Worm (Caenorhabditis elegans) whole organism, L2 larva: ENCODE measurements around the gene inx-10.

Experiments
- alr-1 ChIP-seq: fragments of 150-350 bp; optimal IDR thresholded peaks from 2 replicates; lab custom pipeline; 2014; ENCODE audit warnings: missing biosample characterization, missing genetic modification characterization
- elt-3 ChIP-seq: sonication (generic microtip); optimal IDR thresholded peaks from 2 replicates; lab custom pipeline; 2017; ENCODE audit warnings: missing biosample characterization, missing genetic modification characterization
- lin-11 ChIP-seq: fragments of 150-350 bp; sonication (generic microtip); optimal IDR thresholded peaks from 2 replicates; lab custom pipeline; 2014; ENCODE audit warnings: missing biosample characterization, missing genetic modification characterization, inconsistent platforms, mixed read lengths
- skn-1 ChIP-seq: sonication (generic microtip); optimal IDR thresholded peaks from 2 replicates; lab custom pipeline; 2017; ENCODE audit warnings: missing biosample characterization, missing genetic modification characterization
- ztf-11 ChIP-seq: sonication (generic microtip); optimal IDR thresholded peaks from 2 replicates; lab custom pipeline; 2017; ENCODE audit warnings: missing biosample characterization, missing genetic modification characterization
- ztf-4 ChIP-seq: fragments of 150-350 bp; optimal IDR thresholded peaks from 2 replicates; lab custom pipeline; 2014; ENCODE audit warnings: missing biosample characterization, missing genetic modification characterization

DNA sequence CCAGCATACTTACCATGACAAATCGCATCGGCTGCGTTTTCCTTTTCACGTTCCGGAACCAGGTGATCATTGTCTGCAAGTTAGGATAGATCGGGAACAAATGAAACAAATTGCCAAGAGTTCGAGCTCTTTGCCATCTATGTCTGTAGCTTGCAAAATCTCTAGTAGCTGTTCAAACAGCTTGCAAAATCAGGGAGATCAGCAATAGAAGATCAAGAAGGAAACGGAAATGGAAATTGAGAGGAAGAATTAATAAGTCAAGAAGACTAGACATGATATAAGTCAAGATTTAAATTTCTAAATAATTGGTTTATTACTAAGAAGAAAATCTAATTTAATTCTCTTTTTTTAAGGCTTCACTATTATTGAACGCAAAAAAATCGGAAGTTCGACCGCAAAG lies 25.0 kb upstream of the inx-10 start, which contains the start of gene F07C3.3:
- TF ChIP-seq elt-3 (tag; lab: Kevin White, UChicago) (no peak), ztf-11 (tag; lab: Kevin White, UChicago) (no peak), skn-1 (no peak), alr-1 (tag; lab: Kevin White, UChicago) (no peak), ztf-4 (tag; lab: Kevin White, UChicago) (no peak), lin-11 (tag; lab: Kevin White, UChicago) (no peak)
